Fruit fly (Drosophila melanogaster) whole organism, embryonic: ENCODE results near the gene Mbs.
A peak's percentile ranks its signal among the peaks of the same experiment; 100 is the strongest.

ENCODE experiments used
- Ada2b ChIP-seq: fragments of 200-800 bp; sonication (Bioruptor generic); IDR thresholded peaks from 2 replicates; pipeline ENCODE4 v1.3.6; 2022; ENCODE audit warnings: missing biosample characterization, missing genetic modification characterization
- Aef1 ChIP-seq: fragments of 200-800 bp; sonication (Bioruptor generic); IDR thresholded peaks from 3 replicates; pipeline ENCODE4 v1.3.6; 2022; ENCODE audit warnings: missing biosample characterization, missing genetic modification characterization
- BtbVII ChIP-seq: fragments of 200-800 bp; sonication (Bioruptor generic); optimal IDR thresholded peaks from 3 replicates; lab custom pipeline; 2017; ENCODE audit warnings: missing biosample characterization, mild to moderate bottlenecking, missing genetic modification characterization
- CG10209 ChIP-seq: fragments of 200-800 bp; sonication (Bioruptor generic); optimal IDR thresholded peaks from 3 replicates; lab custom pipeline; 2017; ENCODE audit warnings: missing biosample characterization, mild to moderate bottlenecking, missing genetic modification characterization, missing genetic modification reagents
- CG10979 ChIP-seq: fragments of 200-800 bp; sonication (Bioruptor generic); optimal IDR thresholded peaks from 2 replicates; lab custom pipeline; 2018; ENCODE audit warnings: missing biosample characterization, mild to moderate bottlenecking, missing genetic modification characterization, moderate library complexity
- CG11085 ChIP-seq: fragments of 200-800 bp; sonication (Bioruptor generic); IDR thresholded peaks from 2 replicates; pipeline ENCODE4 v1.3.6; 2022; ENCODE audit warnings: missing biosample characterization, missing genetic modification characterization
- CG11695 ChIP-seq: fragments of 200-800 bp; sonication (Bioruptor generic); IDR thresholded peaks from 3 replicates; pipeline ENCODE4 v1.3.6; 2022; ENCODE audit warnings: missing biosample characterization, missing genetic modification characterization
- CG12219 ChIP-seq: fragments of 200-800 bp; sonication (Bioruptor generic); optimal IDR thresholded peaks from 3 replicates; lab custom pipeline; 2018; ENCODE audit warnings: missing biosample characterization, mild to moderate bottlenecking, missing genetic modification characterization
- CG13624 ChIP-seq: fragments of 200-800 bp; sonication (Bioruptor generic); optimal IDR thresholded peaks from 2 replicates; lab custom pipeline; 2016; ENCODE audit warnings: missing biosample characterization, missing genetic modification characterization
- CG15011 ChIP-seq: fragments of 200-800 bp; sonication (Bioruptor generic); optimal IDR thresholded peaks from 3 replicates; lab custom pipeline; 2018; ENCODE audit warnings: missing biosample characterization, mild to moderate bottlenecking, missing genetic modification characterization
- CG1529 ChIP-seq: fragments of 200-800 bp; sonication (Bioruptor generic); optimal IDR thresholded peaks from 3 replicates; lab custom pipeline; 2018; ENCODE audit warnings: missing biosample characterization, missing genetic modification characterization
- CG1647 ChIP-seq: fragments of 200-800 bp; sonication (Bioruptor generic); optimal IDR thresholded peaks from 3 replicates; lab custom pipeline; 2016; ENCODE audit warnings: missing biosample characterization, missing genetic modification characterization
- CG16813 ChIP-seq: fragments of 200-800 bp; sonication (Bioruptor generic); IDR thresholded peaks from 3 replicates; pipeline ENCODE4 v1.3.6; 2022; ENCODE audit warnings: missing biosample characterization, missing genetic modification characterization; ENCODE audit not compliant: partially characterized antibody
- CG2199 ChIP-seq: fragments of 200-800 bp; sonication (Bioruptor generic); IDR thresholded peaks from 3 replicates; pipeline ENCODE4 v1.3.6; 2022; ENCODE audit warnings: missing biosample characterization, missing genetic modification characterization
- CG30403 ChIP-seq: fragments of 200-800 bp; sonication (Bioruptor generic); optimal IDR thresholded peaks from 3 replicates; lab custom pipeline; 2016; ENCODE audit warnings: missing biosample characterization, missing genetic modification characterization
- CG3407 ChIP-seq: fragments of 200-800 bp; sonication (Bioruptor generic); optimal IDR thresholded peaks from 2 replicates; lab custom pipeline; 2018; ENCODE audit warnings: missing biosample characterization, mild to moderate bottlenecking, missing genetic modification characterization
- CG4328 ChIP-seq: fragments of 200-800 bp; sonication (Bioruptor generic); optimal IDR thresholded peaks from 3 replicates; lab custom pipeline; 2017; ENCODE audit warnings: missing biosample characterization, missing genetic modification reagents, missing genetic modification characterization
- CG4404 ChIP-seq: fragments of 200-800 bp; sonication (Bioruptor generic); IDR thresholded peaks from 2 replicates; pipeline ENCODE4 v1.3.6; 2022; ENCODE audit warnings: missing biosample characterization, missing genetic modification characterization
- CG4617 ChIP-seq: fragments of 200-800 bp; sonication (Bioruptor generic); optimal IDR thresholded peaks from 3 replicates; lab custom pipeline; 2016; ENCODE audit warnings: missing biosample characterization, missing genetic modification characterization, borderline replicate concordance
- CG4730 ChIP-seq: fragments of 200-800 bp; sonication (Bioruptor generic); IDR thresholded peaks from 2 replicates; pipeline ENCODE4 v1.3.6; 2022; ENCODE audit warnings: missing biosample characterization, missing genetic modification characterization
- CG4854 ChIP-seq: fragments of 200-800 bp; sonication (Bioruptor generic); optimal IDR thresholded peaks from 2 replicates; lab custom pipeline; 2016; ENCODE audit warnings: missing biosample characterization, missing genetic modification characterization, inconsistent platforms
- CG7556 ChIP-seq: fragments of 200-800 bp; sonication (Bioruptor generic); optimal IDR thresholded peaks from 2 replicates; lab custom pipeline; 2017; ENCODE audit warnings: missing biosample characterization, mild to moderate bottlenecking, missing genetic modification characterization
- CG7839 ChIP-seq: fragments of 200-800 bp; sonication (Bioruptor generic); optimal IDR thresholded peaks from 3 replicates; lab custom pipeline; 2018; ENCODE audit warnings: missing biosample characterization, mild to moderate bottlenecking, missing genetic modification characterization, moderate library complexity
- CG8944 ChIP-seq: fragments of 200-800 bp; sonication (Bioruptor generic); optimal IDR thresholded peaks from 3 replicates; lab custom pipeline; 2016; ENCODE audit warnings: missing biosample characterization, missing genetic modification characterization
- CG9932 ChIP-seq: fragments of 200-800 bp; sonication (Bioruptor generic); IDR thresholded peaks from 2 replicates; pipeline ENCODE4 v1.3.6; 2022; ENCODE audit warnings: missing biosample characterization, missing genetic modification characterization
- Gsc ChIP-seq: fragments of 200-800 bp; sonication (Bioruptor generic); IDR thresholded peaks from 2 replicates; pipeline ENCODE4 v1.3.6; 2022; ENCODE audit warnings: missing biosample characterization, missing genetic modification characterization
- Hr39 ChIP-seq: fragments of >200 bp; optimal IDR thresholded peaks from 2 replicates; lab custom pipeline; 2017
- Meics ChIP-seq: fragments of 200-800 bp; sonication (Bioruptor generic); optimal IDR thresholded peaks from 2 replicates; lab custom pipeline; 2017; ENCODE audit warnings: missing biosample characterization, mild to moderate bottlenecking, missing genetic modification characterization
- PHDP ChIP-seq: fragments of 200-800 bp; sonication (Bioruptor generic); optimal IDR thresholded peaks from 3 replicates; lab custom pipeline; 2018; ENCODE audit warnings: missing biosample characterization, mild to moderate bottlenecking, missing genetic modification characterization, moderate library complexity
- Side ChIP-seq: fragments of 200-800 bp; sonication (Bioruptor generic); optimal IDR thresholded peaks from 2 replicates; lab custom pipeline; 2016; ENCODE audit warnings: missing biosample characterization, missing genetic modification characterization
- chinmo ChIP-seq: fragments of 200-800 bp; sonication (Bioruptor generic); IDR thresholded peaks from 4 replicates; pipeline ENCODE4 v1.3.6; 2022; ENCODE audit warnings: missing biosample characterization, missing genetic modification characterization; ENCODE audit not compliant: partially characterized antibody
- crp ChIP-seq, 2 experiments: fragments of 200-800 bp; sonication (Bioruptor generic); optimal IDR thresholded peaks; 2 replicates in 1 of 2; 3 replicates in 1 of 2; lab custom pipeline; 2017; ENCODE audit warnings: missing biosample characterization in 2 of 2, missing genetic modification characterization in 2 of 2, mild to moderate bottlenecking in 1 of 2, moderate library complexity in 1 of 2
- dysf ChIP-seq: fragments of 200-800 bp; sonication (Bioruptor generic); IDR thresholded peaks from 3 replicates; pipeline ENCODE4 v1.3.6; 2022; ENCODE audit warnings: missing biosample characterization, missing genetic modification characterization
- esg ChIP-seq: fragments of 200-800 bp; sonication (Bioruptor generic); conservative IDR thresholded peaks from 2 replicates; pipeline ENCODE4 v1.3.6; 2022; ENCODE audit warnings: missing biosample characterization, missing genetic modification characterization
- fru ChIP-seq: fragments of >200 bp; optimal IDR thresholded peaks from 2 replicates; lab custom pipeline; 2017
- gcm2 ChIP-seq: fragments of 200-800 bp; sonication (Bioruptor generic); optimal IDR thresholded peaks from 2 replicates; lab custom pipeline; 2016; ENCODE audit warnings: missing biosample characterization, missing genetic modification characterization
- hb ChIP-seq: fragments of 200-800 bp; sonication (Bioruptor generic); IDR thresholded peaks from 3 replicates; pipeline ENCODE4 v1.3.6; 2022; ENCODE audit warnings: missing biosample characterization, missing genetic modification characterization; ENCODE audit not compliant: partially characterized antibody
- ind ChIP-seq: fragments of 200-800 bp; sonication (Bioruptor generic); optimal IDR thresholded peaks from 3 replicates; lab custom pipeline; 2016; ENCODE audit warnings: missing biosample characterization, missing genetic modification characterization
- jing ChIP-seq: fragments of 200-800 bp; sonication (Bioruptor generic); optimal IDR thresholded peaks from 2 replicates; lab custom pipeline; 2018; ENCODE audit warnings: missing biosample characterization, mild to moderate bottlenecking, missing genetic modification characterization
- lab ChIP-seq: fragments of 200-800 bp; sonication (Bioruptor generic); optimal IDR thresholded peaks from 3 replicates; lab custom pipeline; 2017; ENCODE audit warnings: missing biosample characterization, missing genetic modification characterization, mild to moderate bottlenecking, moderate library complexity, missing genetic modification reagents
- luna ChIP-seq: fragments of 200-800 bp; sonication (Bioruptor generic); optimal IDR thresholded peaks from 2 replicates; lab custom pipeline; 2016; ENCODE audit warnings: missing biosample characterization, missing genetic modification characterization
- mirr ChIP-seq: fragments of 200-800 bp; sonication (Bioruptor generic); optimal IDR thresholded peaks from 3 replicates; lab custom pipeline; 2018; ENCODE audit warnings: missing biosample characterization, mild to moderate bottlenecking, missing genetic modification characterization
- mld ChIP-seq: fragments of 200-800 bp; sonication (Bioruptor generic); IDR thresholded peaks from 3 replicates; pipeline ENCODE4 v1.3.6; 2022; ENCODE audit warnings: missing biosample characterization, missing genetic modification characterization; ENCODE audit not compliant: partially characterized antibody
- pfk ChIP-seq: fragments of 200-800 bp; sonication (Bioruptor generic); optimal IDR thresholded peaks from 2 replicates; lab custom pipeline; 2018; ENCODE audit warnings: missing biosample characterization, mild to moderate bottlenecking, missing genetic modification characterization, moderate library complexity
- psq ChIP-seq: fragments of 200-800 bp; sonication (Bioruptor generic); optimal IDR thresholded peaks from 2 replicates; lab custom pipeline; 2017; ENCODE audit warnings: missing biosample characterization, missing genetic modification characterization
- scrt ChIP-seq: fragments of 200-800 bp; sonication (Bioruptor generic); optimal IDR thresholded peaks from 2 replicates; lab custom pipeline; 2018; ENCODE audit warnings: missing biosample characterization, mild to moderate bottlenecking, missing genetic modification characterization, moderate library complexity
- sd ChIP-seq: fragments of 200-800 bp; sonication (Bioruptor generic); optimal IDR thresholded peaks from 3 replicates; lab custom pipeline; 2018; ENCODE audit warnings: missing biosample characterization, mild to moderate bottlenecking, missing genetic modification characterization, moderate library complexity
- sima ChIP-seq: fragments of 200-800 bp; sonication (Bioruptor generic); optimal IDR thresholded peaks from 2 replicates; lab custom pipeline; 2016; ENCODE audit warnings: missing biosample characterization, missing genetic modification characterization
- sqz ChIP-seq: fragments of 200-800 bp; sonication (Bioruptor generic); optimal IDR thresholded peaks from 3 replicates; lab custom pipeline; 2018; ENCODE audit warnings: missing biosample characterization, mild to moderate bottlenecking, missing genetic modification characterization
- trh ChIP-seq: fragments of 200-800 bp; sonication (Bioruptor generic); optimal IDR thresholded peaks from 2 replicates; lab custom pipeline; 2016; ENCODE audit warnings: missing biosample characterization, missing genetic modification characterization
- vvl ChIP-seq: fragments of 200-800 bp; sonication (Bioruptor generic); IDR thresholded peaks from 2 replicates; pipeline ENCODE4 v1.3.6; 2022; ENCODE audit warnings: missing biosample characterization, missing genetic modification characterization

The Mbs gene

DNA sequence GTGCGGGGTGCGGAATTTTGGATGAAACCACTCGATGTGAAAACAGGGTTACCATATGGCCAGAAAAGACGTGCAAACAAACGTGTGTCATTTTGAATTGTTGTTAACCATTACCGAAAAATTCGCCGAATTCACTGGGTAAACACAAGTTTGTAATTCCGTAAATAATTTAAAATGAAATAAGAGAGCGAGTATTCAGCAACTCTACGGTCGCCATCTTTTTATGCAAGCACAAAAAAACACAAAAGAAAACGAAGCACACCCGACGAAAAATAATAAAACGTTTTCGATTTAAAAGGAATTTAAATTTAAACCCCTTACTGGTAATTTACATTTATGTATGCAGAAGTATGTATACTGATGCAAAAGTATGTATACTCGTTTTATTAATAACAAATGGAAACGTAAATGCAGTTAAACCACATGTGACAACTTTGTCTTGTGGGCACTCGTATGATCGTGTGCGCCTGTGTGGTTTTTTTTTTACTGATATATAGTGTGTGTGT is 5.9 kb upstream of the Mbs start (continued):
- TF ChIP-seq crp (GFP tag; optimal IDR thresholded peaks at IDR 0.05; lab: Kevin White, UChicago) (peak in 1 of 2 experiments; percentile 44), CG3407 (GFP tag; lab: Kevin White, UChicago) (peak; percentile 81), psq (GFP tag; lab: Kevin White, UChicago) (peak; percentile 63), CG4854 (GFP tag; lab: Kevin White, UChicago) (peak; percentile 79), CG8944 (peak; percentile 82), CG12219 (GFP tag; lab: Kevin White, UChicago) (peak; percentile 94), sima (peak; percentile 64), CG15011 (GFP tag; lab: Kevin White, UChicago) (peak; percentile 86), BtbVII (GFP tag; lab: Kevin White, UChicago) (peak; percentile 86), Ada2b (GFP tag; lab: Robert Waterston, UW) (peak; percentile 87), CG2199 (GFP tag; lab: Robert Waterston, UW) (peak; percentile 68; the same call in 1 of the 3 replicates), pfk (GFP tag; lab: Kevin White, UChicago) (no peak), Side (GFP tag; lab: Kevin White, UChicago) (peak; percentile 91), PHDP (tag; lab: Kevin White, UChicago) (peak; percentile 97), CG7556 (GFP tag; lab: Kevin White, UChicago) (peak; percentile 89), esg (GFP tag; lab: Robert Waterston, UW) (peak; percentile 83), CG9932 (GFP tag; lab: Robert Waterston, UW) (peak; percentile 90), CG11695 (GFP tag; lab: Robert Waterston, UW) (peak; percentile 94), hb (GFP tag; lab: Robert Waterston, UW) (no peak), Gsc (GFP tag; lab: Robert Waterston, UW) (no peak), CG4404 (GFP tag; lab: Robert Waterston, UW) (peak; percentile 72), CG7839 (tag; lab: Kevin White, UChicago) (peak; percentile 94), mirr (peak; percentile 85), Hr39 (lab: Kevin White, UChicago) (no peak), CG1647 (GFP tag; lab: Kevin White, UChicago) (peak; percentile 75), chinmo (GFP tag; lab: Robert Waterston, UW) (no peak), ind (GFP tag; lab: Kevin White, UChicago) (peak; percentile 89), lab (GFP tag; lab: Kevin White, UChicago) (peak; percentile 96), CG30403 (GFP tag; lab: Kevin White, UChicago) (peak; percentile 93), mld (GFP tag; lab: Robert Waterston, UW) (no peak), CG1529 (GFP tag; lab: Kevin White, UChicago) (peak; percentile 89), sqz (GFP tag; lab: Kevin White, UChicago) (peak; percentile 99), trh (GFP tag; lab: Kevin White, UChicago) (peak; percentile 85), CG4328 (peak; percentile 75), sd (tag; lab: Kevin White, UChicago) (peak; percentile 92), CG13624 (GFP tag; lab: Kevin White, UChicago) (peak; percentile 89), jing (GFP tag; lab: Kevin White, UChicago) (peak; percentile 78), Aef1 (GFP tag; lab: Robert Waterston, UW) (peak; percentile 82), CG4730 (GFP tag; lab: Robert Waterston, UW) (peak; percentile 87), CG11085 (peak; percentile 81), dysf (GFP tag; lab: Robert Waterston, UW) (peak; percentile 95), vvl (peak; percentile 98), CG10209 (peak; percentile 91), scrt (GFP tag; lab: Kevin White, UChicago) (peak; percentile 91), fru (lab: Kevin White, UChicago) (no peak), CG16813 (GFP tag; lab: Robert Waterston, UW) (no peak), luna (peak; percentile 70), CG10979 (tag; lab: Kevin White, UChicago) (peak; percentile 93), gcm2 (GFP tag; lab: Kevin White, UChicago) (peak; percentile 92), Meics (GFP tag; lab: Kevin White, UChicago) (peak; percentile 93), CG4617 (peak; percentile 57)
